Worm (Caenorhabditis elegans) whole organism, L4/young adult: Measurements from ENCODE around the gene ddo-3.
A peak's percentile ranks its signal among the peaks of the same experiment; 100 is the strongest.

ENCODE experiments used
- W03F9.2 ChIP-seq: fragments of 150-350 bp; optimal IDR thresholded peaks from 2 replicates; lab custom pipeline; 2014; ENCODE audit warnings: missing biosample characterization, missing genetic modification characterization
- dao-5 ChIP-seq: sonication (generic microtip); optimal IDR thresholded peaks from 2 replicates; lab custom pipeline; 2016; ENCODE audit warnings: missing genotype, missing genetic modification characterization, moderate library complexity, missing compliant biosample characterization
- him-1 ChIP-seq: sonication (generic microtip); optimal IDR thresholded peaks from 2 replicates; lab custom pipeline; 2016; ENCODE audit warnings: missing genotype, missing genetic modification reagents, missing genetic modification characterization, missing compliant biosample characterization

The ddo-3 gene

DNA sequence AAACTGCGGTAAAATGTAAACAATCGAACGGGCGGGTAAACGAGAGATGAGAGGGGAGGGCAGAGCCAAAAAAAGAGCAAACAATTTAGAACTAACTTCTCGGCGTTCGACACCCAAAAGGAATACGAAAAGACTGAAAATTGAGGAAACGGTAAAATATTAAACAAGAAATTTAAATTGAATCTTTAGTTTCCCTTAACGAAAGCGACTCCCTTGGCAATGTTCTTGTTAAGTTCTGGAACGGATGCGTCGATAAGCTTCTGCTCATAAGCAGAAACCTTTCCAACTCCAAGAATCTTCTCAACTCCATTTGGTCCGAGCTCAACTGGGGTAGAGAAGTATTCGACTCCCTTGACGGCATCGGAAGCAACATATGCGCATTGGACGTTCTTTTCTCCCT lies 19.0 kb downstream of the ddo-3 start:
- no peak for TF ChIP-seq W03F9.2 (tag; lab: Kevin White, UChicago)
- TF ChIP-seq dao-5 (tag; lab: Kevin White, UChicago): no peak
- TF ChIP-seq him-1 (tag; lab: Kevin White, UChicago): no peak

ce11 chrIII:6607067-6607466 lies 19.4 kb downstream of the ddo-3 start:
- TF ChIP-seq him-1 (tag; lab: Kevin White, UChicago): no peak

DNA sequence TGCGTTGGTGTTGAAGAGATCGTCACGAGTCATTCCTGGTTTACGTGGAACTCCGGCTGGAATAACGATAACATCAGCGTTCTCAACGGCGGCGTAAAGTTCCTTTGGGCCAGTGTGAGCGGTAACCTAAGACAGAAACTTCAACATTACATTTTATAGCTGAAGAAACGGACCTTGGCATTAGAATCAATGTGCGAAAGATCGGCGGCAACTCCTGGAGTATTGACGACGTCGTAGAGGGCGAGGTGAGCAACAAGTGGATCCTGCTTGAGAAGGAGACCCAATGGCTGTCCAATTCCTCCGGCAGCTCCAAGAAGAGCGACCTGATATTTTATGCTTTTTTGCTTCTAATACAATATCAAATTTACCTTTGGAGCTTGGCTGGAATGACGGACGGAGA lies 20.0 kb downstream of the ddo-3 start:
- TF ChIP-seq him-1 (tag; lab: Kevin White, UChicago) (no peak), dao-5 (tag; lab: Kevin White, UChicago) (no peak), W03F9.2 (tag; lab: Kevin White, UChicago) (no peak)

ce11 chrIII:6608101-6608672 lies 20.5 kb downstream of the ddo-3 start, which contains the start of the genes mdh-2 and F20H11.4:
Gene mdh-2, minus strand, starts transcription at chrIII:6608106.
Gene F20H11.4, plus strand, starts transcription at chrIII:6608622.
- peak; percentile 85 for TF ChIP-seq W03F9.2 (tag; lab: Kevin White, UChicago)
- TF ChIP-seq dao-5 (tag; lab: Kevin White, UChicago): no peak
- peak; percentile 5 for TF ChIP-seq him-1 (tag; lab: Kevin White, UChicago)

DNA sequence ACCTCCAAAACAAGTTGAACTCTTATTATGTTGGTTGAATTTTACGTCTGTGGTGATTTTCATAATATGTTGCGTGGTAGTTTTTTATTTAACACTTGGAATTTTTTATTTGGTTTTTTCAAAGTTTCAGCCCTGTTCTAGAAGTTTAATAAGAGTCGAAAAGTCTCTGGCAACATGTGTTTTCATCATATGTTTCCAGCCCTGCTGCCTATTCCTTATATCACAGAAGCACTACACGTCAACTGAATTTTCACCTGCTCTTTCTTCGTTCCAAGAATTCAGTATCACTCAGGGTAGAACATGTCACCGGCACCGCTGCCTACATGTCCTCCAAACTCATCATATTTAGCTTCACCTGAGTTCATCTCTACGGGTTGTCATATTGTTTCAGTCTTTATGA lies 22.9 kb downstream of the ddo-3 start, which contains the start of gene srh-40:
TSS of gene srh-40 (plus strand) at position 301 of the 400 bp plus-strand sequence.
- TF ChIP-seq W03F9.2 (tag; lab: Kevin White, UChicago) (no peak), dao-5 (tag; lab: Kevin White, UChicago) (no peak), him-1 (tag; lab: Kevin White, UChicago) (no peak)

DNA sequence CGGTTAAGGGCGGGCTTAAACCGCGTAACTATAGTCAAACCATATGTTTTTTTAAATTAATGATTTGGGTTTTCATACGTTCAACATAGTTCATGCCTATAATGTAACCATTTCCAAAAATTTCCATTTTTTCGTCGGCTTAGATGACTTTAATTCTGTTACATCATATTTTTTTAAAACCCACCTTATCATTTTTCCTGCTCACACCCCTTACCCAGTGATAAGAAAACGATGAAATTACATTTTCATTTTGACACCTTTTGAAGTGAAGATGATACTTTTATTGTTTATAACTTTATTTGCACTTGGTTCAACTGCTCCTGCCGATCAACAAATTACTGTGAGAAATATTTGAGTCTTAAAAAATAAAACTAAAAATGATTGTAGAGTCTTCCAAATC lies 24.6 kb downstream of the ddo-3 start, which contains the start of gene ctsa-4.2:
TSS of gene ctsa-4.2 (plus strand) at position 247 of the 400 bp plus-strand sequence.
- TF ChIP-seq him-1 (tag; lab: Kevin White, UChicago) (no peak), W03F9.2 (tag; lab: Kevin White, UChicago) (no peak), dao-5 (tag; lab: Kevin White, UChicago) (no peak)

- TF ChIP-seq W03F9.2 (tag; lab: Kevin White, UChicago) (no peak), him-1 (tag; lab: Kevin White, UChicago) (no peak), dao-5 (tag; lab: Kevin White, UChicago) (no peak)
Measured at ce11 chrIII:6615064-6615463, 27.4 kb downstream of the ddo-3 start, which contains the start of gene cmtr-2. Gene cmtr-2, plus strand, starts transcription at chrIII:6615414.

ce11 chrIII:6619952-6620351 lies 32.3 kb downstream of the ddo-3 start, which contains the start of gene C13B9.2:
Gene C13B9.2, plus strand, starts transcription at chrIII:6620252.
- TF ChIP-seq dao-5 (tag; lab: Kevin White, UChicago): no peak
- TF ChIP-seq W03F9.2 (tag; lab: Kevin White, UChicago): no peak
- TF ChIP-seq him-1 (tag; lab: Kevin White, UChicago): no peak

ce11 chrIII:6624872-6625271 lies 37.2 kb downstream of the ddo-3 start, which contains the start of gene copd-1:
Gene copd-1, minus strand, starts transcription at chrIII:6624972.
- no peak for TF ChIP-seq dao-5 (tag; lab: Kevin White, UChicago)
- no peak for TF ChIP-seq him-1 (tag; lab: Kevin White, UChicago)
- no peak for TF ChIP-seq W03F9.2 (tag; lab: Kevin White, UChicago)

ce11 chrIII:6625317-6625716 lies 37.7 kb downstream of the ddo-3 start:
- TF ChIP-seq him-1 (tag; lab: Kevin White, UChicago) (no peak), W03F9.2 (tag; lab: Kevin White, UChicago) (peak; percentile 63)
